Worm (Caenorhabditis elegans) whole organism, L3 larva: Measurements from ENCODE around the gene C14C6.3.

Source experiments
- ceh-82 ChIP-seq: fragments of 150-350 bp; optimal IDR thresholded peaks from 2 replicates; lab custom pipeline; 2014; ENCODE audit warnings: missing biosample characterization, missing genetic modification characterization
- egl-5 ChIP-seq: fragments of 150-350 bp; optimal IDR thresholded peaks from 2 replicates; lab custom pipeline; 2017; ENCODE audit warnings: missing biosample characterization, missing genetic modification reagents, missing genetic modification characterization, inconsistent platforms
- elt-1 ChIP-seq: fragments of 150-350 bp; optimal IDR thresholded peaks from 2 replicates; lab custom pipeline; 2014; ENCODE audit warnings: missing biosample characterization, missing genetic modification characterization
- elt-3 ChIP-seq, 3 experiments: fragments of 150-350 bp in 1 of 3; sonication (generic microtip) in 2 of 3; optimal IDR thresholded peaks; 2 replicates in 2 of 3; 4 replicates in 1 of 3; lab custom pipeline; 2014 to 2017; ENCODE audit warnings: missing biosample characterization in 3 of 3, missing genetic modification characterization in 3 of 3
- nfya-1 ChIP-seq: sonication (generic microtip); optimal IDR thresholded peaks from 2 replicates; lab custom pipeline; 2017; ENCODE audit warnings: missing genetic modification characterization, mild to moderate bottlenecking, missing compliant biosample characterization, antibody characterized with exemption, moderate library complexity; ENCODE audit not compliant: insufficient read depth
- nhr-11 ChIP-seq: fragments of 150-350 bp; optimal IDR thresholded peaks from 2 replicates; lab custom pipeline; 2014; ENCODE audit warnings: missing biosample characterization, missing genetic modification characterization
- nhr-237 ChIP-seq: fragments of 150-350 bp; optimal IDR thresholded peaks from 2 replicates; lab custom pipeline; 2014; ENCODE audit warnings: missing biosample characterization, missing genetic modification characterization
- nhr-28 ChIP-seq: fragments of 150-350 bp; optimal IDR thresholded peaks from 2 replicates; lab custom pipeline; 2014; ENCODE audit warnings: missing biosample characterization, missing genetic modification characterization
- nhr-76 ChIP-seq: fragments of 150-350 bp; sonication (generic microtip); optimal IDR thresholded peaks from 5 replicates; lab custom pipeline; 2014; ENCODE audit warnings: missing biosample characterization, missing genetic modification characterization
- pqm-1 ChIP-seq: fragments of 150-350 bp; optimal IDR thresholded peaks from 2 replicates; lab custom pipeline; 2017; ENCODE audit warnings: missing biosample characterization, missing genetic modification characterization, inconsistent platforms
- sea-2 ChIP-seq: fragments of 150-350 bp; sonication (generic microtip); optimal IDR thresholded peaks from 4 replicates; lab custom pipeline; 2014; ENCODE audit warnings: missing biosample characterization, missing genetic modification reagents, missing genetic modification characterization
- zag-1 ChIP-seq: fragments of 150-350 bp; optimal IDR thresholded peaks from 2 replicates; lab custom pipeline; 2014; ENCODE audit warnings: missing biosample characterization, missing genetic modification characterization

DNA sequence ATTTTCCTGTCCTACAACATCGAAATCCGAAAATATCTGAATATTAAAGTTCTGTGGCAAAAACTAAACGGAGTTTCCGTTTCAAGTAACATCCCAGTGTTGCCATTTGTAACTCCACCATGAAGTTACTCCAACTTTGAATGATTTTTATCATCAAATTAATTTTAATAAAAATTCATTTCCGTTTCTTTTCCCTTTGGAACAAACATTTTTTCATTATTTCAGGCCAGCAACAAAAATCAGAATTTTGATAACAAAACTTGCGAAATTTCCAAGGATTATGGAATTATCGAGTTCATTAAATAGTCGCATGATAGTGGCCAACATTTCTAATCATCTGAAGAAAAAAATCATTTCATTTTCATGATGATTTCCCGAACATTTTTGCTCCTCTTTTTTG, 19.6 kb downstream of the C14C6.3 start, which contains the start of gene C14C6.2:
- TF ChIP-seq nhr-28 (tag; lab: Kevin White, UChicago) (no peak), ceh-82 (tag; lab: Kevin White, UChicago) (no peak), zag-1 (no peak), elt-1 (no peak), sea-2 (GFP tag; lab: Kevin White, UChicago) (no peak), egl-5 (no peak), nhr-237 (tag; lab: Kevin White, UChicago) (no peak), nhr-11 (tag; lab: Kevin White, UChicago) (no peak), nhr-76 (tag; lab: Kevin White, UChicago) (no peak), pqm-1 (tag; lab: Kevin White, UChicago) (no peak), nfya-1 (tag; lab: Kevin White, UChicago) (no peak), elt-3 (tag; optimal IDR thresholded peaks at IDR 0.05; lab: Kevin White, UChicago) (no peak)
